Worm (Caenorhabditis elegans) whole organism, L4/young adult: Measurements from ENCODE around the gene srj-9.

Experiments used
- W03F9.2 ChIP-seq: fragments of 150-350 bp; optimal IDR thresholded peaks from 2 replicates; lab custom pipeline; 2014; ENCODE audit warnings: missing biosample characterization, missing genetic modification characterization
- dao-5 ChIP-seq: sonication (generic microtip); optimal IDR thresholded peaks from 2 replicates; lab custom pipeline; 2016; ENCODE audit warnings: missing genotype, missing genetic modification characterization, moderate library complexity, missing compliant biosample characterization

- TF ChIP-seq W03F9.2 (tag; lab: Kevin White, UChicago) (no peak), dao-5 (tag; lab: Kevin White, UChicago) (no peak)
These were observed 22.2 kb upstream of the srj-9 start for ce11 chrV:3409498-3409897.
